Fruit fly (Drosophila melanogaster): ENCODE results near the gene Mms19.

- TF ChIP-seq tai (GFP tag; optimal IDR thresholded peaks at IDR 0.05) (no peak), h (GFP tag; optimal IDR thresholded peaks at IDR 0.05) (no peak), usp (GFP tag; optimal IDR thresholded peaks at IDR 0.05) (no peak), psq (GFP tag; optimal IDR thresholded peaks at IDR 0.05) (no peak), Myc (optimal IDR thresholded peaks at IDR 0.05) (no peak)
These were observed 24.8 kb downstream of the Mms19 start for dm6 chr3R:5257147-5257487.

All from whole organism, wandering third instar larva.